Fruit fly (Drosophila melanogaster) whole organism, embryonic: Measurements from ENCODE around the gene Unr.

Source experiments
- Blimp-1 ChIP-seq: fragments of 200-800 bp; sonication (Bioruptor generic); optimal IDR thresholded peaks from 3 replicates; lab custom pipeline; 2018; ENCODE audit warnings: missing biosample characterization, missing genetic modification characterization, mild to moderate bottlenecking, moderate library complexity, missing genetic modification reagents
- BtbVII ChIP-seq: fragments of 200-800 bp; sonication (Bioruptor generic); optimal IDR thresholded peaks from 3 replicates; lab custom pipeline; 2017; ENCODE audit warnings: missing biosample characterization, mild to moderate bottlenecking, missing genetic modification characterization
- CG10209 ChIP-seq: fragments of 200-800 bp; sonication (Bioruptor generic); optimal IDR thresholded peaks from 3 replicates; lab custom pipeline; 2017; ENCODE audit warnings: missing biosample characterization, mild to moderate bottlenecking, missing genetic modification characterization, missing genetic modification reagents
- CG10959 ChIP-seq: fragments of 200-800 bp; sonication (Bioruptor generic); IDR thresholded peaks from 2 replicates; pipeline ENCODE4 v1.3.6; 2022; ENCODE audit warnings: missing biosample characterization, missing genetic modification characterization
- CG12391 ChIP-seq: fragments of 200-800 bp; sonication (Bioruptor generic); optimal IDR thresholded peaks from 3 replicates; lab custom pipeline; 2018; ENCODE audit warnings: missing biosample characterization, mild to moderate bottlenecking, missing genetic modification characterization, moderate library complexity
- CG13296 ChIP-seq: fragments of 200-800 bp; sonication (Bioruptor generic); optimal IDR thresholded peaks from 3 replicates; lab custom pipeline; 2018; ENCODE audit warnings: missing biosample characterization, mild to moderate bottlenecking, missing genetic modification characterization
- CG14667 ChIP-seq: fragments of 200-800 bp; sonication (Bioruptor generic); IDR thresholded peaks from 2 replicates; pipeline ENCODE4 v1.3.6; 2022; ENCODE audit warnings: missing biosample characterization, missing genetic modification characterization
- CG14710 ChIP-seq: fragments of 200-800 bp; sonication (Bioruptor generic); optimal IDR thresholded peaks from 3 replicates; lab custom pipeline; 2019; ENCODE audit warnings: missing biosample characterization, mild to moderate bottlenecking, missing genetic modification characterization, moderate library complexity
- CG17385 ChIP-seq: fragments of 200-800 bp; sonication (Bioruptor generic); optimal IDR thresholded peaks from 3 replicates; lab custom pipeline; 2018; ENCODE audit warnings: missing biosample characterization, mild to moderate bottlenecking, missing genetic modification characterization
- CG18262 ChIP-seq: fragments of 200-800 bp; optimal IDR thresholded peaks from 3 replicates; lab custom pipeline; 2019; ENCODE audit warnings: missing biosample characterization, mild to moderate bottlenecking, missing genetic modification characterization, moderate library complexity
- CG18476 ChIP-seq: fragments of 200-800 bp; sonication (Bioruptor generic); optimal IDR thresholded peaks from 2 replicates; lab custom pipeline; 2016; ENCODE audit warnings: missing biosample characterization, mild to moderate bottlenecking, missing genetic modification characterization
- CG2116 ChIP-seq: fragments of 200-800 bp; sonication (Bioruptor generic); optimal IDR thresholded peaks from 3 replicates; lab custom pipeline; 2018; ENCODE audit warnings: missing biosample characterization, mild to moderate bottlenecking, missing genetic modification characterization
- CG2202 ChIP-seq: fragments of 200-800 bp; sonication (Bioruptor generic); optimal IDR thresholded peaks from 2 replicates; lab custom pipeline; 2018; ENCODE audit warnings: missing biosample characterization, mild to moderate bottlenecking, missing genetic modification characterization
- CG2712 ChIP-seq: fragments of 200-800 bp; optimal IDR thresholded peaks from 3 replicates; lab custom pipeline; 2019; ENCODE audit warnings: missing biosample characterization, mild to moderate bottlenecking, missing genetic modification characterization, moderate library complexity
- CG3065 ChIP-seq: fragments of 200-800 bp; sonication (Bioruptor generic); optimal IDR thresholded peaks from 2 replicates; lab custom pipeline; 2016; ENCODE audit warnings: missing biosample characterization, missing genetic modification characterization
- CG6689 ChIP-seq: fragments of 200-800 bp; sonication (Bioruptor generic); IDR thresholded peaks from 2 replicates; pipeline ENCODE4 v1.3.6; 2022; ENCODE audit warnings: missing biosample characterization, missing genetic modification characterization
- CG9932 ChIP-seq: fragments of 200-800 bp; sonication (Bioruptor generic); IDR thresholded peaks from 2 replicates; pipeline ENCODE4 v1.3.6; 2022; ENCODE audit warnings: missing biosample characterization, missing genetic modification characterization
- D19A ChIP-seq: fragments of 200-800 bp; optimal IDR thresholded peaks from 3 replicates; lab custom pipeline; 2019; ENCODE audit warnings: missing biosample characterization, mild to moderate bottlenecking, missing genetic modification characterization, moderate library complexity
- Dll ChIP-seq: fragments of 200-800 bp; sonication (Bioruptor generic); IDR thresholded peaks from 4 replicates; pipeline ENCODE4 v1.3.6; 2022; ENCODE audit warnings: missing biosample characterization, missing genetic modification characterization; ENCODE audit not compliant: partially characterized antibody
- E2f1 ChIP-seq: fragments of 200-800 bp; sonication (Bioruptor generic); IDR thresholded peaks from 2 replicates; pipeline ENCODE4 v1.3.6; 2022; ENCODE audit warnings: missing biosample characterization, missing genetic modification characterization
- Fer2 ChIP-seq: fragments of 200-800 bp; sonication (Bioruptor generic); optimal IDR thresholded peaks from 2 replicates; lab custom pipeline; 2018; ENCODE audit warnings: missing biosample characterization, mild to moderate bottlenecking, missing genetic modification characterization, moderate library complexity
- HmgZ ChIP-seq: fragments of 200-800 bp; sonication (Bioruptor generic); optimal IDR thresholded peaks from 2 replicates; lab custom pipeline; 2018; ENCODE audit warnings: missing biosample characterization, mild to moderate bottlenecking, missing genetic modification characterization
- Hsf ChIP-seq: fragments of 200-800 bp; sonication (Bioruptor generic); optimal IDR thresholded peaks from 3 replicates; lab custom pipeline; 2016; ENCODE audit warnings: missing biosample characterization, missing genetic modification characterization
- Lpt ChIP-seq: fragments of >200 bp; optimal IDR thresholded peaks from 2 replicates; lab custom pipeline; 2018; ENCODE audit warnings: missing biosample characterization, missing genetic modification characterization
- Mrtf ChIP-seq: fragments of 200-800 bp; sonication (Bioruptor generic); IDR thresholded peaks from 3 replicates; pipeline ENCODE4 v1.3.6; 2022; ENCODE audit warnings: missing biosample characterization, missing genetic modification characterization
- Ptx1 ChIP-seq: fragments of 200-800 bp; sonication (Bioruptor generic); IDR thresholded peaks from 2 replicates; pipeline ENCODE4 v1.3.6; 2022; ENCODE audit warnings: missing biosample characterization, missing genetic modification characterization
- Rx ChIP-seq: fragments of 200-800 bp; sonication (Bioruptor generic); IDR thresholded peaks from 2 replicates; pipeline ENCODE4 v1.3.6; 2022; ENCODE audit warnings: missing biosample characterization, missing genetic modification characterization
- Six4 ChIP-seq: fragments of 200-800 bp; sonication (Bioruptor generic); optimal IDR thresholded peaks from 2 replicates; lab custom pipeline; 2016; ENCODE audit warnings: missing biosample characterization, missing genetic modification characterization
- Sox102F ChIP-seq: fragments of 200-800 bp; sonication (Bioruptor generic); optimal IDR thresholded peaks from 2 replicates; lab custom pipeline; 2018; ENCODE audit warnings: missing biosample characterization, mild to moderate bottlenecking, missing genetic modification characterization, moderate library complexity
- Spps ChIP-seq: fragments of 200-800 bp; sonication (Bioruptor generic); optimal IDR thresholded peaks from 2 replicates; lab custom pipeline; 2018; ENCODE audit warnings: missing biosample characterization, mild to moderate bottlenecking, missing genetic modification characterization
- Ssrp ChIP-seq: fragments of 200-800 bp; sonication (Bioruptor generic); optimal IDR thresholded peaks from 2 replicates; lab custom pipeline; 2018; ENCODE audit warnings: missing biosample characterization, mild to moderate bottlenecking, missing genetic modification characterization, moderate library complexity
- ato ChIP-seq: fragments of 200-800 bp; sonication (Bioruptor generic); IDR thresholded peaks from 2 replicates; pipeline ENCODE4 v1.3.6; 2022; ENCODE audit warnings: missing biosample characterization, missing genetic modification characterization; ENCODE audit not compliant: partially characterized antibody
- az2 ChIP-seq: fragments of 200-800 bp; sonication (Bioruptor generic); optimal IDR thresholded peaks from 3 replicates; lab custom pipeline; 2016; ENCODE audit warnings: missing biosample characterization, missing genetic modification characterization
- bbx ChIP-seq: fragments of 200-800 bp; sonication (Bioruptor generic); IDR thresholded peaks from 2 replicates; pipeline ENCODE4 v1.3.6; 2022; ENCODE audit warnings: missing biosample characterization, missing genetic modification characterization; ENCODE audit not compliant: partially characterized antibody
- bsh ChIP-seq, 2 experiments: fragments of 200-800 bp; sonication (Bioruptor generic); optimal IDR thresholded peaks; 2 replicates each; lab custom pipeline; 2017 to 2018; ENCODE audit warnings: mild to moderate bottlenecking in 2 of 2, missing biosample characterization in 2 of 2, missing genetic modification characterization in 2 of 2, moderate library complexity in 1 of 2
- caup ChIP-seq: fragments of 200-800 bp; sonication (Bioruptor generic); optimal IDR thresholded peaks from 3 replicates; lab custom pipeline; 2017; ENCODE audit warnings: missing biosample characterization, mild to moderate bottlenecking, missing genetic modification characterization, moderate library complexity; ENCODE audit not compliant: severe bottlenecking
- crc ChIP-seq: fragments of 200-800 bp; sonication (Bioruptor generic); optimal IDR thresholded peaks from 2 replicates; lab custom pipeline; 2016; ENCODE audit warnings: missing biosample characterization, missing genetic modification characterization
- dan ChIP-seq: fragments of 200-800 bp; sonication (Bioruptor generic); IDR thresholded peaks from 2 replicates; pipeline ENCODE4 v1.3.6; 2022; ENCODE audit warnings: missing biosample characterization, missing genetic modification characterization
- dimm ChIP-seq: fragments of 200-800 bp; sonication (Bioruptor generic); IDR thresholded peaks from 2 replicates; pipeline ENCODE4 v1.3.6; 2022; ENCODE audit warnings: missing biosample characterization, missing genetic modification characterization
- dmrt99B ChIP-seq: fragments of 200-800 bp; sonication (Bioruptor generic); optimal IDR thresholded peaks from 2 replicates; lab custom pipeline; 2018; ENCODE audit warnings: missing biosample characterization, mild to moderate bottlenecking, missing genetic modification characterization, moderate library complexity
- grau ChIP-seq: fragments of 200-800 bp; optimal IDR thresholded peaks from 3 replicates; lab custom pipeline; 2019; ENCODE audit warnings: missing biosample characterization, mild to moderate bottlenecking, missing genetic modification characterization, moderate library complexity
- gt ChIP-seq: fragments of 200-800 bp; sonication (Bioruptor generic); IDR thresholded peaks from 2 replicates; pipeline ENCODE4 v1.3.6; 2022; ENCODE audit warnings: missing biosample characterization, missing genetic modification characterization
- jigr1 ChIP-seq: fragments of 200-800 bp; sonication (Bioruptor generic); IDR thresholded peaks from 3 replicates; pipeline ENCODE4 v1.3.6; 2022; ENCODE audit warnings: missing biosample characterization, missing genetic modification characterization
- jing ChIP-seq: fragments of 200-800 bp; sonication (Bioruptor generic); optimal IDR thresholded peaks from 2 replicates; lab custom pipeline; 2018; ENCODE audit warnings: missing biosample characterization, mild to moderate bottlenecking, missing genetic modification characterization
- jumu ChIP-seq: fragments of 200-800 bp; sonication (Bioruptor generic); optimal IDR thresholded peaks from 3 replicates; lab custom pipeline; 2016; ENCODE audit warnings: missing biosample characterization, missing genetic modification characterization
- mirr ChIP-seq: fragments of 200-800 bp; sonication (Bioruptor generic); optimal IDR thresholded peaks from 3 replicates; lab custom pipeline; 2018; ENCODE audit warnings: missing biosample characterization, mild to moderate bottlenecking, missing genetic modification characterization
- pb ChIP-seq: fragments of 200-800 bp; sonication (Bioruptor generic); optimal IDR thresholded peaks from 3 replicates; lab custom pipeline; 2016; ENCODE audit warnings: missing biosample characterization, missing genetic modification characterization
- sob ChIP-seq: fragments of 200-800 bp; sonication (Bioruptor generic); IDR thresholded peaks from 2 replicates; pipeline ENCODE4 v1.3.6; 2022; ENCODE audit warnings: missing biosample characterization, missing genetic modification characterization
- z ChIP-seq: fragments of 200-800 bp; sonication (Bioruptor generic); IDR thresholded peaks from 3 replicates; pipeline ENCODE4 v1.3.6; 2022; ENCODE audit warnings: missing biosample characterization, missing genetic modification characterization

Unr gene

dm6 chr3L:8458767-8459614 lies 16.8 kb upstream of the Unr start (continued):
- TF ChIP-seq jumu (GFP tag; lab: Kevin White, UChicago) (no peak), Lpt (GFP tag; lab: Kevin White, UChicago) (no peak), D19A (tag; lab: Kevin White, UChicago) (peak; percentile 32), Dll (0 out of 4 replicates have a peak, but pooled peaks have one; percentile 15), dmrt99B (tag; lab: Kevin White, UChicago) (peak; percentile 50), Rx (no peak), bsh (GFP tag; optimal IDR thresholded peaks at IDR 0.05; lab: Kevin White, UChicago) (peak; percentile 21 to 43), pb (GFP tag; lab: Kevin White, UChicago) (no peak), CG9932 (GFP tag; lab: Robert Waterston, UW) (no peak), bbx (GFP tag; lab: Robert Waterston, UW) (no peak), CG2202 (tag; lab: Kevin White, UChicago) (no peak), CG2116 (GFP tag; lab: Kevin White, UChicago) (no peak), CG14667 (GFP tag; lab: Robert Waterston, UW) (no peak), z (GFP tag; lab: Robert Waterston, UW) (peak; percentile 93), CG10209 (GFP tag; lab: Kevin White, UChicago) (no peak), CG12391 (peak; percentile 30), grau (tag; lab: Kevin White, UChicago) (peak; percentile 25), CG14710 (tag; lab: Kevin White, UChicago) (peak; percentile 28), jing (no peak), E2f1 (no peak), ato (GFP tag; lab: Robert Waterston, UW) (no peak), dimm (no peak), CG17385 (GFP tag; lab: Kevin White, UChicago) (peak; percentile 12), Ssrp (tag; lab: Kevin White, UChicago) (no peak), Spps (tag; lab: Kevin White, UChicago) (peak; percentile 4), Fer2 (tag; lab: Kevin White, UChicago) (no peak), dan (no peak), HmgZ (tag; lab: Kevin White, UChicago) (no peak), CG18262 (tag; lab: Kevin White, UChicago) (peak; percentile 53), CG3065 (GFP tag; lab: Kevin White, UChicago) (no peak), mirr (GFP tag; lab: Kevin White, UChicago) (peak; percentile 25), Sox102F (peak; percentile 36), CG6689 (GFP tag; lab: Robert Waterston, UW) (0 out of 2 replicates have a peak, but pooled peaks have one; percentile 29), Six4 (GFP tag; lab: Kevin White, UChicago) (peak; percentile 16), jigr1 (no peak), Mrtf (no peak), CG18476 (GFP tag; lab: Kevin White, UChicago) (no peak), CG2712 (tag; lab: Kevin White, UChicago) (peak; percentile 40), Hsf (GFP tag; lab: Kevin White, UChicago) (no peak), crc (GFP tag; lab: Kevin White, UChicago) (no peak), sob (GFP tag; lab: Robert Waterston, UW) (no peak), Ptx1 (GFP tag; lab: Robert Waterston, UW) (peak; percentile 30; the same call in 1 of the 2 replicates), CG13296 (no peak), CG10959 (GFP tag; lab: Robert Waterston, UW) (no peak), gt (GFP tag; lab: Robert Waterston, UW) (no peak), BtbVII (peak; percentile 2), caup (peak; percentile 9), Blimp-1 (peak; percentile 12), az2 (GFP tag; lab: Kevin White, UChicago) (no peak)
